Fruit fly (Drosophila melanogaster) whole organism: Measurements from ENCODE around the gene CanA-14F.

Source experiments
- CG8478 ChIP-seq: fragments of >200 bp; optimal IDR thresholded peaks from 2 replicates; lab custom pipeline; 2018; ENCODE audit warnings: inconsistent platforms
- Dll ChIP-seq: fragments of >200 bp; optimal IDR thresholded peaks from 2 replicates; lab custom pipeline; 2017
- EcR ChIP-seq, 2 experiments: fragments of >200 bp; optimal IDR thresholded peaks; 2 replicates each; lab custom pipeline; 2017; ENCODE audit warnings: missing biosample characterization in 2 of 2, missing genetic modification characterization in 2 of 2, missing genetic modification reagents in 2 of 2
- pan ChIP-seq: fragments of >200 bp; optimal IDR thresholded peaks from 2 replicates; lab custom pipeline; 2017
- psq ChIP-seq: fragments of >200 bp; optimal IDR thresholded peaks from 2 replicates; lab custom pipeline; 2017
- usp ChIP-seq: fragments of >200 bp; optimal IDR thresholded peaks from 2 replicates; lab custom pipeline; 2017; ENCODE audit warnings: missing biosample characterization, missing genetic modification characterization, mixed read lengths

The CanA-14F gene

dm6 chrX:16540802-16541346 lies 46.1 kb downstream of the CanA-14F start, which contains the start of gene CG9903:
Gene CG9903, minus strand, starts transcription at chrX:16540852.
- TF ChIP-seq Dll (no peak), EcR (GFP tag; optimal IDR thresholded peaks at IDR 0.05; lab: Kevin White, UChicago) (no peak), pan (lab: Kevin White, UChicago) (no peak)

dm6 chrX:16533046-16533496 lies 53.9 kb downstream of the CanA-14F start, which contains the start of gene para:
Gene para, minus strand, starts transcription at chrX:16533096.
- TF ChIP-seq psq (lab: Kevin White, UChicago), result no peak
- TF ChIP-seq Dll, result no peak
- TF ChIP-seq CG8478, result no peak
- TF ChIP-seq pan (lab: Kevin White, UChicago), result no peak
- TF ChIP-seq EcR (GFP tag; optimal IDR thresholded peaks at IDR 0.05; lab: Kevin White, UChicago), result no peak
- TF ChIP-seq usp (GFP tag; lab: Kevin White, UChicago), result no peak

dm6 chrX:16527203-16527602 lies 59.8 kb downstream of the CanA-14F start:
- TF ChIP-seq Dll, result no peak
- TF ChIP-seq usp (GFP tag; lab: Kevin White, UChicago), result no peak
- TF ChIP-seq psq (lab: Kevin White, UChicago), result no peak
- TF ChIP-seq CG8478, result no peak

- TF ChIP-seq psq (lab: Kevin White, UChicago) (no peak), EcR (GFP tag; optimal IDR thresholded peaks at IDR 0.05; lab: Kevin White, UChicago) (no peak), pan (lab: Kevin White, UChicago) (no peak), usp (GFP tag; lab: Kevin White, UChicago) (no peak), CG8478 (no peak), Dll (no peak)
Measured at dm6 chrX:16526084-16526734, 60.8 kb downstream of the CanA-14F start.

dm6 chrX:16525315-16525714 lies 61.7 kb downstream of the CanA-14F start, which contains the start of gene Cnx14D:
Gene Cnx14D, minus strand, starts transcription at chrX:16525415.
- TF ChIP-seq Dll, result no peak
- no peak for TF ChIP-seq EcR (GFP tag; optimal IDR thresholded peaks at IDR 0.05; lab: Kevin White, UChicago)
- TF ChIP-seq pan (lab: Kevin White, UChicago), result no peak
- no peak for TF ChIP-seq psq (lab: Kevin White, UChicago)
- TF ChIP-seq usp (GFP tag; lab: Kevin White, UChicago), result no peak
- no peak for TF ChIP-seq CG8478
